Worm (Caenorhabditis elegans): ENCODE results near the gene ugt-36.

DNA sequence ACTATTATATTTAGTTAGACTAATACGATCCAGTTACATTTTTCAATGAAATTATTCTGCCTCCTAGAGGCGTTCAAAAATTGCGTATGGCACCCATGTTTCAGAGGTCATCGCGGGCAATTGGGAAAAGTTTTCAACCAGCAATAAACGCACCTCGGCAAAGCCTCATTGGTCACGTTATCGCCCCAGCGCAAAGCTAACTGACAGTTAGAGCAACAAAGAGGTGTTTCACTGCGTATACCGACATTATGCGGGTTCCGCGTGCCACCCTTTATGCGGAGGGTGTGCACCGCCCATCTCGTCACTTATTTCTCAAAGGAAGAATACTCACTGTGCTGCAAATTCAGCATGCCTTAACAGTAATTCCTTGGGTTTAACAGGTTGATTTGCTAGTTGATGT is 24.1 kb upstream of the ugt-36 start:
- TF ChIP-seq lim-6 (tag; optimal IDR thresholded peaks at IDR 0.05) (no peak), ceh-31 (tag; optimal IDR thresholded peaks at IDR 0.05) (no peak), C08G9.2 (tag; optimal IDR thresholded peaks at IDR 0.05) (no peak), unc-86 (tag; optimal IDR thresholded peaks at IDR 0.05) (no peak), ceh-9 (tag; optimal IDR thresholded peaks at IDR 0.05) (no peak), pqm-1 (tag; optimal IDR thresholded peaks at IDR 0.05) (no peak), ceh-6 (GFP tag; optimal IDR thresholded peaks at IDR 0.05) (no peak), madf-2 (tag; optimal IDR thresholded peaks at IDR 0.05) (no peak), npax-4 (tag; optimal IDR thresholded peaks at IDR 0.05) (no peak), unc-42 (tag; optimal IDR thresholded peaks at IDR 0.05) (no peak), pax-1 (tag; optimal IDR thresholded peaks at IDR 0.05) (no peak)
